Fruit fly (Drosophila melanogaster) whole organism, adult: ENCODE measurements around the gene dpr3.

Source experiments
- CG12768 ChIP-seq: fragments of 200-800 bp; sonication (Bioruptor generic); optimal IDR thresholded peaks from 2 replicates; lab custom pipeline; 2017; ENCODE audit warnings: missing biosample characterization, missing genetic modification characterization, mild to moderate bottlenecking, moderate library complexity, missing genetic modification reagents
- CG33017 ChIP-seq: fragments of 200-800 bp; sonication (Bioruptor generic); optimal IDR thresholded peaks from 2 replicates; lab custom pipeline; 2018; ENCODE audit warnings: missing biosample characterization, mild to moderate bottlenecking, missing genetic modification characterization, moderate library complexity
- CG5204 ChIP-seq: fragments of 200-800 bp; sonication (Bioruptor generic); optimal IDR thresholded peaks from 2 replicates; lab custom pipeline; 2016; ENCODE audit warnings: missing biosample characterization, missing genetic modification characterization
- CG7045 ChIP-seq: fragments of 200-800 bp; sonication (Bioruptor generic); optimal IDR thresholded peaks from 2 replicates; lab custom pipeline; 2017; ENCODE audit warnings: missing biosample characterization, mild to moderate bottlenecking, missing genetic modification characterization
- Clk ChIP-seq: fragments of 200-800 bp; sonication (Bioruptor generic); optimal IDR thresholded peaks from 2 replicates; lab custom pipeline; 2017; ENCODE audit warnings: missing biosample characterization, missing genetic modification characterization
- Hr96 ChIP-seq: fragments of 200-800 bp; sonication (Bioruptor generic); optimal IDR thresholded peaks from 2 replicates; lab custom pipeline; 2016; ENCODE audit warnings: missing biosample characterization, missing genetic modification characterization
- Mnt ChIP-seq: fragments of 200-800 bp; sonication (Bioruptor generic); optimal IDR thresholded peaks from 2 replicates; lab custom pipeline; 2016; ENCODE audit warnings: missing biosample characterization, mild to moderate bottlenecking, missing genetic modification characterization
- cic ChIP-seq: fragments of 200-800 bp; sonication (Bioruptor generic); optimal IDR thresholded peaks from 2 replicates; lab custom pipeline; 2017; ENCODE audit warnings: missing biosample characterization, mild to moderate bottlenecking, missing genetic modification characterization, moderate library complexity
- ovo ChIP-seq: fragments of 200-800 bp; sonication (Bioruptor generic); optimal IDR thresholded peaks from 2 replicates; lab custom pipeline; 2016; ENCODE audit warnings: missing biosample characterization, missing genetic modification characterization
- tj ChIP-seq: fragments of 200-800 bp; sonication (Bioruptor generic); optimal IDR thresholded peaks from 3 replicates; lab custom pipeline; 2017; ENCODE audit warnings: missing biosample characterization, mild to moderate bottlenecking, missing genetic modification characterization, moderate library complexity

dm6 chr2L:2035941-2036340, 73.7 kb downstream of the dpr3 start, which contains the start of gene CG42296:
- TF ChIP-seq CG12768 = no peak
- TF ChIP-seq Mnt = no peak
- TF ChIP-seq CG33017 = no peak
- TF ChIP-seq CG5204 (GFP tag; lab: Kevin White, UChicago) = no peak
- no peak for TF ChIP-seq tj
- no peak for TF ChIP-seq Clk (GFP tag; lab: Kevin White, UChicago)
- no peak for TF ChIP-seq cic
- TF ChIP-seq ovo = no peak
- no peak for TF ChIP-seq Hr96 (GFP tag; lab: Kevin White, UChicago)
- no peak for TF ChIP-seq CG7045 (GFP tag; lab: Kevin White, UChicago)
